Worm (Caenorhabditis elegans) whole organism, L3 larva: Measurements from ENCODE around the gene clc-19.

Experiments
- ama-1 ChIP-seq: fragments of 150-350 bp; optimal IDR thresholded peaks from 2 replicates; lab custom pipeline; 2018
- daf-12 ChIP-seq: fragments of 150-350 bp; optimal IDR thresholded peaks from 2 replicates; lab custom pipeline; 2014; ENCODE audit warnings: missing biosample characterization, missing genetic modification reagents, missing genetic modification characterization
- eor-1 ChIP-seq, 2 experiments: fragments of 150-350 bp; optimal IDR thresholded peaks; 2 replicates each; lab custom pipeline; 2014 to 2018; ENCODE audit warnings: missing biosample characterization in 2 of 2, missing genetic modification characterization in 2 of 2
- mdl-1 ChIP-seq: fragments of 150-350 bp; optimal IDR thresholded peaks from 2 replicates; lab custom pipeline; 2014; ENCODE audit warnings: missing biosample characterization, missing genetic modification characterization
- nhr-11 ChIP-seq: fragments of 150-350 bp; optimal IDR thresholded peaks from 2 replicates; lab custom pipeline; 2014; ENCODE audit warnings: missing biosample characterization, missing genetic modification characterization
- nhr-12 ChIP-seq: fragments of 150-350 bp; optimal IDR thresholded peaks from 2 replicates; lab custom pipeline; 2014; ENCODE audit warnings: missing biosample characterization, missing genetic modification characterization
- nhr-25 ChIP-seq: sonication (generic microtip); optimal IDR thresholded peaks from 2 replicates; lab custom pipeline; 2017; ENCODE audit warnings: missing biosample characterization, missing genetic modification characterization
- nhr-77 ChIP-seq: fragments of 150-350 bp; optimal IDR thresholded peaks from 2 replicates; lab custom pipeline; 2014; ENCODE audit warnings: missing biosample characterization, missing genetic modification characterization
- pqm-1 ChIP-seq: fragments of 150-350 bp; optimal IDR thresholded peaks from 2 replicates; lab custom pipeline; 2017; ENCODE audit warnings: missing biosample characterization, missing genetic modification characterization, inconsistent platforms
- sea-2 ChIP-seq: fragments of 150-350 bp; sonication (generic microtip); optimal IDR thresholded peaks from 4 replicates; lab custom pipeline; 2014; ENCODE audit warnings: missing biosample characterization, missing genetic modification reagents, missing genetic modification characterization
- skn-1 ChIP-seq: fragments of 150-350 bp; optimal IDR thresholded peaks from 2 replicates; lab custom pipeline; 2014; ENCODE audit warnings: missing biosample characterization, missing genetic modification characterization
- unc-62 ChIP-seq: fragments of 150-350 bp; sonication (generic microtip); optimal IDR thresholded peaks from 4 replicates; lab custom pipeline; 2014; ENCODE audit warnings: missing biosample characterization, missing genetic modification reagents, missing genetic modification characterization

DNA sequence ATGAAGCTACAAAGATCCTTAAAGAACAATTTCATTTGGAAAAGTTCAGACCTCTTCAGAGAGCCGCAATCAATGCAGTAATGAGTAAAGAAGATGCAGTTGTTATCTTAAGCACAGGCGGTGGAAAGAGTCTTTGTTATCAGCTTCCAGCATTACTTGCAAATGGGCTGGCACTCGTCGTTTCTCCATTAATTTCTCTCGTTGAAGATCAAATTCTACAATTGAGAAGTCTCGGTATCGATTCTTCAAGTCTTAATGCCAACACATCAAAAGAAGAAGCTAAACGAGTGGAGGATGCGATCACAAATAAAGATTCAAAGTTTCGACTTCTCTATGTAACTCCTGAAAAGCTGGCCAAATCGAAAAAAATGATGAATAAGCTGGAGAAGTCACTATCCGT is 16.5 kb downstream of the clc-19 start:
- TF ChIP-seq skn-1 (tag; lab: Kevin White, UChicago): no peak
- TF ChIP-seq nhr-12 (tag; lab: Kevin White, UChicago): no peak
- no peak for TF ChIP-seq nhr-11 (tag; lab: Kevin White, UChicago)
- no peak for TF ChIP-seq nhr-77 (tag; lab: Kevin White, UChicago)
- no peak for TF ChIP-seq daf-12
- TF ChIP-seq pqm-1: no peak
- no peak for TF ChIP-seq mdl-1 (tag; lab: Kevin White, UChicago)
- no peak for TF ChIP-seq ama-1 (lab: Kevin White, UChicago)
- no peak for TF ChIP-seq nhr-25 (tag; lab: Kevin White, UChicago)
- no peak for TF ChIP-seq unc-62 (GFP tag; lab: Kevin White, UChicago)
- no peak for TF ChIP-seq eor-1 (tag; optimal IDR thresholded peaks at IDR 0.05; lab: Kevin White, UChicago)
- TF ChIP-seq sea-2 (GFP tag; lab: Kevin White, UChicago): no peak
